Worm (Caenorhabditis elegans) whole organism, L2 larva: ENCODE data around the gene sto-2.

ENCODE experiments used
- C34F6.9 ChIP-seq: fragments of 150-350 bp; optimal IDR thresholded peaks from 2 replicates; lab custom pipeline; 2014; ENCODE audit warnings: missing biosample characterization, missing genetic modification characterization
- F13H6.1 ChIP-seq: sonication (generic microtip); optimal IDR thresholded peaks from 2 replicates; lab custom pipeline; 2016; ENCODE audit warnings: missing genetic modification characterization, missing compliant biosample characterization
- R02D3.7 ChIP-seq: fragments of 150-350 bp; optimal IDR thresholded peaks from 2 replicates; lab custom pipeline; 2014; ENCODE audit warnings: missing biosample characterization, missing genetic modification characterization
- Y55F3AM.14 ChIP-seq: fragments of 200-800 bp; sonication (Bioruptor generic); optimal IDR thresholded peaks from 2 replicates; lab custom pipeline; 2018; ENCODE audit warnings: mild to moderate bottlenecking, missing genetic modification characterization, missing compliant biosample characterization
- alr-1 ChIP-seq: fragments of 150-350 bp; optimal IDR thresholded peaks from 2 replicates; lab custom pipeline; 2014; ENCODE audit warnings: missing biosample characterization, missing genetic modification characterization
- ceh-82 ChIP-seq: fragments of 150-350 bp; optimal IDR thresholded peaks from 2 replicates; lab custom pipeline; 2014; ENCODE audit warnings: missing biosample characterization, missing genetic modification characterization
- crh-2 ChIP-seq: sonication (generic microtip); optimal IDR thresholded peaks from 2 replicates; lab custom pipeline; 2017; ENCODE audit warnings: missing biosample characterization, missing genetic modification characterization
- dmd-4 ChIP-seq: sonication (generic microtip); optimal IDR thresholded peaks from 2 replicates; lab custom pipeline; 2017; ENCODE audit warnings: missing biosample characterization, missing genetic modification characterization
- egl-27 ChIP-seq: sonication (generic microtip); optimal IDR thresholded peaks from 3 replicates; lab custom pipeline; 2017; ENCODE audit warnings: missing biosample characterization, missing genetic modification reagents, missing genetic modification characterization
- elt-1 ChIP-seq: fragments of 150-350 bp; optimal IDR thresholded peaks from 2 replicates; lab custom pipeline; 2014; ENCODE audit warnings: missing biosample characterization, missing genetic modification characterization
- gmeb-1 ChIP-seq: fragments of 150-350 bp; optimal IDR thresholded peaks from 2 replicates; lab custom pipeline; 2014; ENCODE audit warnings: missing biosample characterization, missing genetic modification characterization
- lin-11 ChIP-seq: fragments of 150-350 bp; sonication (generic microtip); optimal IDR thresholded peaks from 2 replicates; lab custom pipeline; 2014; ENCODE audit warnings: missing biosample characterization, missing genetic modification characterization, inconsistent platforms, mixed read lengths
- lin-39 ChIP-seq: fragments of 150-350 bp; optimal IDR thresholded peaks from 2 replicates; lab custom pipeline; 2014; ENCODE audit warnings: missing biosample characterization, missing genetic modification reagents, missing genetic modification characterization
- lsy-2 ChIP-seq, 2 experiments: fragments of 150-350 bp in 1 of 2; sonication (generic microtip) in 1 of 2; optimal IDR thresholded peaks; 2 replicates each; lab custom pipeline; 2014 to 2017; ENCODE audit warnings: missing biosample characterization in 2 of 2, missing genetic modification characterization in 2 of 2
- mab-5 ChIP-seq: fragments of 150-350 bp; optimal IDR thresholded peaks from 2 replicates; lab custom pipeline; 2014; ENCODE audit warnings: missing biosample characterization, missing genetic modification characterization
- mbf-1 ChIP-seq: sonication (generic microtip); optimal IDR thresholded peaks from 2 replicates; lab custom pipeline; 2017; ENCODE audit warnings: missing biosample characterization, missing genetic modification characterization
- mdl-1 ChIP-seq, 2 experiments: fragments of 150-350 bp in 1 of 2; sonication (generic microtip) in 1 of 2; optimal IDR thresholded peaks; 2 replicates each; lab custom pipeline; 2017; ENCODE audit warnings: missing biosample characterization in 2 of 2, missing genetic modification characterization in 2 of 2
- nhr-11 ChIP-seq: fragments of 150-350 bp; optimal IDR thresholded peaks from 2 replicates; lab custom pipeline; 2014; ENCODE audit warnings: missing biosample characterization, missing genetic modification characterization
- nhr-12 ChIP-seq: fragments of 150-350 bp; optimal IDR thresholded peaks from 2 replicates; lab custom pipeline; 2014; ENCODE audit warnings: missing biosample characterization, missing genetic modification characterization
- nhr-129 ChIP-seq: fragments of 150-350 bp; optimal IDR thresholded peaks from 2 replicates; lab custom pipeline; 2014; ENCODE audit warnings: missing biosample characterization, missing genetic modification characterization
- nhr-21 ChIP-seq: fragments of 150-350 bp; optimal IDR thresholded peaks from 2 replicates; lab custom pipeline; 2014; ENCODE audit warnings: missing biosample characterization, missing genetic modification characterization
- nhr-6 ChIP-seq: fragments of 150-350 bp; optimal IDR thresholded peaks from 2 replicates; lab custom pipeline; 2014; ENCODE audit warnings: missing biosample characterization, missing genetic modification characterization
- nhr-77 ChIP-seq: fragments of 150-350 bp; optimal IDR thresholded peaks from 2 replicates; lab custom pipeline; 2014; ENCODE audit warnings: missing biosample characterization, missing genetic modification characterization
- sem-4 ChIP-seq: fragments of 150-350 bp; optimal IDR thresholded peaks from 2 replicates; lab custom pipeline; 2014; ENCODE audit warnings: missing biosample characterization, missing genetic modification reagents, missing genetic modification characterization
- sma-9 ChIP-seq, 2 experiments: fragments of 150-350 bp in 1 of 2; sonication (generic microtip) in 1 of 2; optimal IDR thresholded peaks; 2 replicates each; lab custom pipeline; 2014 to 2016; ENCODE audit warnings: missing genetic modification characterization in 2 of 2, mild to moderate bottlenecking in 1 of 2, missing biosample characterization in 1 of 2, missing compliant biosample characterization in 1 of 2, missing genetic modification reagents in 1 of 2, moderate library complexity in 1 of 2
- snpc-4 ChIP-seq: fragments of 150-350 bp; optimal IDR thresholded peaks from 2 replicates; lab custom pipeline; 2014; ENCODE audit warnings: missing biosample characterization, missing genetic modification characterization
- unc-39 ChIP-seq: fragments of 150-350 bp; optimal IDR thresholded peaks from 2 replicates; lab custom pipeline; 2014; ENCODE audit warnings: missing biosample characterization, missing genetic modification characterization
- unc-55 ChIP-seq: fragments of 150-350 bp; sonication (generic microtip); optimal IDR thresholded peaks from 3 replicates; lab custom pipeline; 2014; ENCODE audit warnings: missing biosample characterization, missing genetic modification reagents, missing genetic modification characterization
- unc-62 ChIP-seq: fragments of 150-350 bp; optimal IDR thresholded peaks from 2 replicates; lab custom pipeline; 2014; ENCODE audit warnings: missing biosample characterization, missing genetic modification reagents, missing genetic modification characterization
- zag-1 ChIP-seq: fragments of 150-350 bp; optimal IDR thresholded peaks from 2 replicates; lab custom pipeline; 2014; ENCODE audit warnings: missing biosample characterization, missing genetic modification characterization
- ztf-1 ChIP-seq: fragments of 200-800 bp; sonication (Bioruptor generic); conservative IDR thresholded peaks from 2 replicates; pipeline ENCODE4 v1.3.6; 2022; ENCODE audit warnings: missing genetic modification characterization, missing compliant biosample characterization
- ztf-11 ChIP-seq: sonication (generic microtip); optimal IDR thresholded peaks from 2 replicates; lab custom pipeline; 2017; ENCODE audit warnings: missing biosample characterization, missing genetic modification characterization
- ztf-4 ChIP-seq: fragments of 150-350 bp; optimal IDR thresholded peaks from 2 replicates; lab custom pipeline; 2014; ENCODE audit warnings: missing biosample characterization, missing genetic modification characterization

Gene sto-2

ce11 chrX:5323287-5323686 lies at the start of gene sto-2:
sto-2 (minus strand) TSS chrX:5323387.
- TF ChIP-seq dmd-4 (tag; lab: Kevin White, UChicago) (no peak), elt-1 (tag; lab: Kevin White, UChicago) (no peak)
- TF ChIP-seq, all 48 proteins: peak for 0

DNA sequence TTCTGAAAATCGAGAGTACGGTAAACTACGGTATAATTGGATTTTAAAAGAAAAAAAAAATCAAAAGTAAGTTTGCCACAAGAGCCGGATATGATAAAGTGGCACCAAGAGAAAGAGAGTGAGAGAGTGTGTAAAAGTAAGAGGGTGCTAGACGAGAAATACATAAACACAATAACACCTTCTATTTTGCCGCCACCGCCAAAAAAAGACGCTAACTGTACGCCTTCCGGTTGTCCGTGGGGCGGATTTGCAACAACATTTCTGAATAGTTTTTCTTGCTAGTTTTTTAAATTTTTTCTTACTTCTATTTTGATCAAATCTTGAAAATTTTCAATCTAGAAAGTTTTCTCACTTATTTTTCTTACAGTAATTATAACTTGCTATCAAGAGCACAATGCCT lies 49.5 kb upstream of the sto-2 start, which contains the start of gene F35C8.8:
Gene F35C8.8, minus strand, starts transcription at position 2 of the 400 bp plus-strand sequence.
- TF ChIP-seq mbf-1 (tag; lab: Kevin White, UChicago): no peak
- no peak for TF ChIP-seq zag-1 (tag; lab: Kevin White, UChicago)
- TF ChIP-seq lsy-2 (tag; optimal IDR thresholded peaks at IDR 0.05; lab: Kevin White, UChicago): no peak
- no peak for TF ChIP-seq ztf-11
- no peak for TF ChIP-seq dmd-4 (tag; lab: Kevin White, UChicago)
- TF ChIP-seq gmeb-1 (tag; lab: Kevin White, UChicago): no peak
- no peak for TF ChIP-seq nhr-129 (tag; lab: Kevin White, UChicago)
- no peak for TF ChIP-seq ztf-4 (tag; lab: Kevin White, UChicago)
- TF ChIP-seq unc-62 (GFP tag; lab: Kevin White, UChicago): no peak
- no peak for TF ChIP-seq mab-5 (tag; lab: Kevin White, UChicago)
- TF ChIP-seq nhr-11 (tag; lab: Kevin White, UChicago): no peak
- no peak for TF ChIP-seq sem-4 (tag; lab: Kevin White, UChicago)
- TF ChIP-seq, all 48 proteins: peak for 0

DNA sequence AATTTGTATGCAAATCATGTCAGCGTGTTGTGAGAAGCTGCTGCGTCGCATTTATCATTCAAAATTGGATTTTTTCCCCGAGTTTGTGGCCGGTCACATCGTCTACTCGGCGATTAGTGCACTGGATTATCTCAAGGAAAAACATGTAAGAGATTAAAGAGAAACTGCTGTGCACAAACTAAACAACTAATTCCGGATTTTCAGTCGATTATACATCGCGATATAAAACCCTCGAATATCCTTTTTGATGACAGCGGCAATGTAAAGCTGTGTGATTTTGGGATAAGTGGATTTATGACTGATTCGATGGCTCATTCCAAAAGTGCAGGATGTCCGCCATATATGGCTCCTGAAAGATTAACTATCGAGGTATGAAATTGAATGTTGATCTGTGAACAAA lies 47.4 kb upstream of the sto-2 start:
- no peak for TF ChIP-seq zag-1 (tag; lab: Kevin White, UChicago)
- TF ChIP-seq nhr-77 (tag; lab: Kevin White, UChicago): no peak
- no peak for TF ChIP-seq Y55F3AM.14 (GFP tag; lab: Kevin White, UChicago)
- no peak for TF ChIP-seq unc-39 (tag; lab: Kevin White, UChicago)
- TF ChIP-seq nhr-6 (tag; lab: Kevin White, UChicago): no peak
- TF ChIP-seq R02D3.7 (tag; lab: Kevin White, UChicago): no peak
- TF ChIP-seq crh-2 (tag; lab: Kevin White, UChicago): no peak
- no peak for TF ChIP-seq snpc-4 (tag; lab: Kevin White, UChicago)
- no peak for TF ChIP-seq ztf-11
- TF ChIP-seq ztf-1 (GFP tag; lab: Robert Waterston, UW): no peak

DNA sequence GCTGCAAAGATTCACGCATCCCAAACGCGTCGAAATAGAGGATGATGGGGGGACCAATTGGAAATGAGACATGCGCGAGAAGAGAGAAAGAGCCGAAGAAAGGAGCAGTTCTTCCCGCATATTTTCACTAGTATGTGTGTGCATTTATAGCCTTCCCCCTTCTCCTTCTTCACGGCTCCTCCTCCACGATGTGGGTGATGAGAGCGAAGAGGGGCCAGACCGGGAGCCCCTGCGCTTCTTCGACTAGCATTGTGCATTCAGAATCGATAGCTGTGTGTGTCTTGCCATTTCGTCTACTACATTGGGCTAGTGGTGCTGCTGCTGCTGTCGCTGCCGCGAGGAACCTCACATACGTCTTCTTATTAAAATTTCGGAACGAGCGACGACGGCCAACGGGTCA lies 45.0 kb upstream of the sto-2 start, which contains the start of gene jkk-1:
Gene jkk-1, plus strand, starts transcription at position 249 of the 400 bp plus-strand sequence.
- TF ChIP-seq dmd-4 (tag; lab: Kevin White, UChicago) (no peak), unc-55 (GFP tag; lab: Kevin White, UChicago) (peak; percentile 64), nhr-21 (tag; lab: Kevin White, UChicago) (no peak), mdl-1 (tag; optimal IDR thresholded peaks at IDR 0.05; lab: Kevin White, UChicago) (peak in 1 of 2 experiments; percentile 12), nhr-129 (tag; lab: Kevin White, UChicago) (peak; percentile 9), crh-2 (tag; lab: Kevin White, UChicago) (peak; percentile 53), F13H6.1 (tag; lab: Kevin White, UChicago) (peak; percentile 45), mab-5 (tag; lab: Kevin White, UChicago) (peak; percentile 32), Y55F3AM.14 (GFP tag; lab: Kevin White, UChicago) (peak; percentile 26), ceh-82 (tag; lab: Kevin White, UChicago) (no peak), sma-9 (GFP tag; optimal IDR thresholded peaks at IDR 0.05; lab: Kevin White, UChicago) (peak; percentile 31), sma-9 (tag; optimal IDR thresholded peaks at IDR 0.05; lab: Kevin White, UChicago) (no peak), lsy-2 (tag; optimal IDR thresholded peaks at IDR 0.05; lab: Kevin White, UChicago) (peak in 1 of 2 experiments; percentile 33), lin-11 (peak; percentile 25), zag-1 (tag; lab: Kevin White, UChicago) (peak; percentile 49), C34F6.9 (tag; lab: Kevin White, UChicago) (peak; percentile 40), unc-39 (tag; lab: Kevin White, UChicago) (no peak)
- TF ChIP-seq, all 48 proteins: peak for 12

DNA sequence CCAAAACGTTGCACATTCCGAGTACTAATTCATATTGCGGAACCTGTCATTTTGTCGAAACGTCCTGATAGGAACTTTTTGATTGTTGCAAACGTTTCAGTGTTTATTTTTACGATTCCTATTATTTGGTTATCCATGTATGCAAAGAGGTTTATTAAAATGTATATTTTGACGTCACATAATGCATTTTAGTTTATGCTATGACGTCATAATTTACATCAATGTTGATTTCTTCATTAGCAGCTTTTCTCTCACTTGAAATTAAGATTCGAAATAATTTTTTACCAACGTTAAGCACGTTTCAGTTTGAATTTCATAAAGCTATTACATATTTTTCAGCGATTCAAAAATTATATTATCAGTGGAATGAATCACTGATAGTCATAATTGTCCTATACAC lies 43.4 kb upstream of the sto-2 start:
- TF ChIP-seq mab-5 (tag; lab: Kevin White, UChicago): no peak
- TF ChIP-seq snpc-4 (tag; lab: Kevin White, UChicago): no peak
- no peak for TF ChIP-seq ztf-11
- TF ChIP-seq lin-39 (tag; lab: Kevin White, UChicago): no peak
- TF ChIP-seq nhr-12 (tag; lab: Kevin White, UChicago): no peak
- TF ChIP-seq alr-1 (tag; lab: Kevin White, UChicago): no peak
- TF ChIP-seq lin-11: no peak
- no peak for TF ChIP-seq lsy-2 (tag; optimal IDR thresholded peaks at IDR 0.05; lab: Kevin White, UChicago)
- TF ChIP-seq ztf-1 (GFP tag; lab: Robert Waterston, UW): no peak
- no peak for TF ChIP-seq egl-27 (tag; lab: Kevin White, UChicago)
- TF ChIP-seq zag-1 (tag; lab: Kevin White, UChicago): no peak
- TF ChIP-seq, all 48 proteins: peak for 0
